Worm (Caenorhabditis elegans): ENCODE measurements around the gene F27B3.6.

Gene F27B3.6

DNA sequence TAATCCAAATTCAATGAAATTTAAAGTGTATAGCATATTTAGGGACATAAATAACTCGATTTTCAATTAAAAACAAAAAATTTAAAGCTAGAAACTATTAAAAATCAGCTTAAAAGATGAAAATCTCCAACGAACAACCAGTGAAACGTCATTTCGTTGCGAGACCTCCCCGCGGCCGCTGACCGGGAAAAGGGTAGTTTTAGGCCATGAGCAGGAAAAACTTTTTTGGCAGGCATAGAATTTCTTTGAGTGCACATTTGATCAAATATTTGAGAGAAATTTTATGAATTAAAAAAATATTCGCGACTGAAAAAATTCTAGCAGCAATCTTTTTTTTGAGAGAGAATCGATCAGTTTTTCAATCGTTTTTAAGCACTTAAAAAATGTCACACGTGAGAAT, 46.9 kb upstream of the F27B3.6 start (continued):
- TF ChIP-seq rec-8 (tag; optimal IDR thresholded peaks at IDR 0.05) (no peak), snpc-4 (GFP tag; optimal IDR thresholded peaks at IDR 0.05) (no peak), snpc-4 (tag; optimal IDR thresholded peaks at IDR 0.05) (peak in 1 of 4 experiments; percentile 80), pha-4 (tag; optimal IDR thresholded peaks at IDR 0.05) (no peak), efl-1 (GFP tag; optimal IDR thresholded peaks at IDR 0.05) (peak; percentile 77), T26A5.8 (tag; optimal IDR thresholded peaks at IDR 0.05) (no peak), tbp1 (GFP tag; optimal IDR thresholded peaks at IDR 0.05) (peak; percentile 10), hmg-20 (GFP tag; IDR thresholded peaks at IDR 0.05) (no peak), mcd-1 (GFP tag; IDR thresholded peaks at IDR 0.05) (peak; percentile 59), atf-7 (tag; optimal IDR thresholded peaks at IDR 0.05) (no peak), ceh-79 (tag; optimal IDR thresholded peaks at IDR 0.05) (no peak), ceh-100 (GFP tag; IDR thresholded peaks at IDR 0.05) (peak; percentile 34; the same call in 1 of the 2 replicates), ceh-27 (GFP tag; optimal IDR thresholded peaks at IDR 0.05) (peak; percentile 4), F23B12.7 (tag; optimal IDR thresholded peaks at IDR 0.05; ENCODE audit: insufficient read depth) (peak; percentile 42), F49E8.2 (tag; optimal IDR thresholded peaks at IDR 0.05; ENCODE audit: insufficient read depth) (no peak), dox-1 (GFP tag; IDR thresholded peaks at IDR 0.05) (peak; percentile 81), attf-5 (GFP tag; optimal IDR thresholded peaks at IDR 0.05) (peak; percentile 72), nhr-80 (tag; optimal IDR thresholded peaks at IDR 0.05) (peak; percentile 39), ztf-3 (GFP tag; optimal IDR thresholded peaks at IDR 0.05) (no peak), egl-44 (GFP tag; IDR thresholded peaks at IDR 0.05) (no peak), lag-1 (GFP tag; IDR thresholded peaks at IDR 0.05) (no peak), Y95B8A.8 (GFP tag; IDR thresholded peaks at IDR 0.05) (no peak), ama-1 (optimal IDR thresholded peaks at IDR 0.05) (no peak), ama-1 (GFP tag; optimal IDR thresholded peaks at IDR 0.05) (no peak), hrde-1 (tag; optimal IDR thresholded peaks at IDR 0.05; ENCODE audit: borderline replicate concordance) (no peak), snpc-1.3 (tag; optimal IDR thresholded peaks at IDR 0.05; ENCODE audit: insufficient read depth) (no peak), ztf-25 (GFP tag; IDR thresholded peaks at IDR 0.05) (peak; percentile 55; the same call in 1 of the 2 replicates), Y53F4B.3 (GFP tag; IDR thresholded peaks at IDR 0.05) (no peak), mel-28 (tag; optimal IDR thresholded peaks at IDR 0.05; ENCODE audit: borderline replicate concordance) (no peak), ztf-28 (GFP tag; IDR thresholded peaks at IDR 0.05) (0 out of 2 replicates have a peak, but pooled peaks have one; percentile 61), fkh-3 (tag; optimal IDR thresholded peaks at IDR 0.05) (no peak)

DNA sequence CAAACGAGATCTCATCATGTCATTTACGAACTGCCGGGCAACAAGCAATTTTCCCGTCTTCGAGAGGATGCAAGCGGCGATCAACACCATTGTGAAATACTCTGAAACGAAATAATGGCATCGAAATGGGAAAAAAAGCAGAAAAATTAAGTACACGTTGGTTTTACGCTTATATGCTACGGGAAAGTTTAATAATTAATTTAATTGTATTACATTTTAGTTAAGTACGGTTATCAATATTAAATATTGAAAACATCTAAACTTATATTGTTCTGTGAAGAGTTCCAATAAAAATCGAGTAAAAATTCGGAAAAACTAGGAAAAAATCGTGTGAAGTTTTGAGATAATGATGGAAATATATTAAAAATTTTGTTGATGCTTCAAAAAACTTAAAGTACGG, 46.5 kb upstream of the F27B3.6 start, which contains the start of gene copd-1:
TSS of gene copd-1 (minus strand) at position 101 of the 400 bp plus-strand sequence.
- TF ChIP-seq B0019.2 (GFP tag; conservative IDR thresholded peaks at IDR 0.05) (no peak), lin-54 (GFP tag; optimal IDR thresholded peaks at IDR 0.05) (no peak), dpff-1 (tag; optimal IDR thresholded peaks at IDR 0.05) (no peak), ztf-26 (tag; optimal IDR thresholded peaks at IDR 0.05) (no peak)

DNA sequence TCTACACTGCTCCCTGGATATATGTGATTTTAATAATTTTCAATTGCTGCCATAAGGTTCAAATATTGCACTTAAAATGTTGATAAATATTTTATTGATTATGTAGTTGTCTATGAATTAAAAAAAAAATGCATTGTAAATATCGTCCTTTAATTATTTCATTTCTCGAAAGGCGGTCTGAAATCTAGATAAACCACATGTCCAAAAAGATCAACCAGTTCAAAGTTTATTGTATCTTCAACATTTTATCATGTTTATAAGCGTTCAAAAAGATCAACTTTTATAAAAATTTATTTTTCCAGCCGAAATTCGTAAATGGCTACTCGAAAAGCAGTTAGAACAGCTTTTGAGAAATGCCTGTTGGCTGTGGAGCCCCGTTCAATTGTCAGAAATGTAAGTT, 41.5 kb upstream of the F27B3.6 start, which contains the start of gene C13B9.2:
TSS of gene C13B9.2 (plus strand) at position 301 of the 400 bp plus-strand sequence.
- no peak for TF ChIP-seq dpl-1 (GFP tag; optimal IDR thresholded peaks at IDR 0.05)
- no peak for TF ChIP-seq attf-5 (GFP tag; optimal IDR thresholded peaks at IDR 0.05)
- TF ChIP-seq hmg-20 (GFP tag; IDR thresholded peaks at IDR 0.05): no peak
- TF ChIP-seq rcor-1 (GFP tag; IDR thresholded peaks at IDR 0.05): no peak
- TF ChIP-seq snpc-1.3 (tag; optimal IDR thresholded peaks at IDR 0.05; ENCODE audit: insufficient read depth): no peak
- TF ChIP-seq ztf-3 (GFP tag; optimal IDR thresholded peaks at IDR 0.05): no peak
- TF ChIP-seq atf-7 (tag; optimal IDR thresholded peaks at IDR 0.05): no peak
- no peak for TF ChIP-seq F39B2.1 (GFP tag; IDR thresholded peaks at IDR 0.05)
- no peak for TF ChIP-seq Y53G8AR.9 (GFP tag; conservative IDR thresholded peaks at IDR 0.05)
- no peak for TF ChIP-seq T07F8.4 (tag; optimal IDR thresholded peaks at IDR 0.05)
- TF ChIP-seq F57C9.4 (tag; optimal IDR thresholded peaks at IDR 0.05): no peak
- TF ChIP-seq mes-4 (tag; optimal IDR thresholded peaks at IDR 0.05): no peak
- TF ChIP-seq dpff-1 (tag; optimal IDR thresholded peaks at IDR 0.05): no peak
- TF ChIP-seq F22D6.2 (tag; optimal IDR thresholded peaks at IDR 0.05): no peak
- TF ChIP-seq lsy-27 (tag; optimal IDR thresholded peaks at IDR 0.05; ENCODE audit: borderline replicate concordance, insufficient read depth): no peak
- no peak for TF ChIP-seq C06A6.2 (GFP tag; conservative IDR thresholded peaks at IDR 0.05)
- TF ChIP-seq nfya-2 (GFP tag; IDR thresholded peaks at IDR 0.05): no peak
- TF ChIP-seq nhr-80 (tag; optimal IDR thresholded peaks at IDR 0.05): no peak
- TF ChIP-seq B0019.2 (GFP tag; conservative IDR thresholded peaks at IDR 0.05): no peak
- TF ChIP-seq nhr-120 (GFP tag; IDR thresholded peaks at IDR 0.05): no peak

All from whole organism, young adult.